Fruit fly (Drosophila melanogaster) whole organism, embryonic: ENCODE measurements around the gene CG16749.
A peak's percentile ranks its signal among the peaks of the same experiment; 100 is the strongest.

ENCODE experiments used
- Atf6 ChIP-seq: fragments of 200-800 bp; sonication (Bioruptor generic); IDR thresholded peaks from 2 replicates; pipeline ENCODE4 v1.3.6; 2022; ENCODE audit warnings: missing biosample characterization, missing genetic modification characterization
- Blimp-1 ChIP-seq: fragments of 200-800 bp; sonication (Bioruptor generic); optimal IDR thresholded peaks from 3 replicates; lab custom pipeline; 2018; ENCODE audit warnings: missing biosample characterization, missing genetic modification characterization, mild to moderate bottlenecking, moderate library complexity, missing genetic modification reagents
- CG11504 ChIP-seq: fragments of 200-800 bp; sonication (Bioruptor generic); optimal IDR thresholded peaks from 3 replicates; lab custom pipeline; 2019; ENCODE audit warnings: missing biosample characterization, mild to moderate bottlenecking, missing genetic modification characterization, moderate library complexity
- CG12219 ChIP-seq: fragments of 200-800 bp; sonication (Bioruptor generic); optimal IDR thresholded peaks from 3 replicates; lab custom pipeline; 2018; ENCODE audit warnings: missing biosample characterization, mild to moderate bottlenecking, missing genetic modification characterization
- CG15696 ChIP-seq: fragments of 200-800 bp; sonication (Bioruptor generic); optimal IDR thresholded peaks from 2 replicates; lab custom pipeline; 2019; ENCODE audit warnings: missing biosample characterization, mild to moderate bottlenecking, missing genetic modification characterization, moderate library complexity
- CG1602 ChIP-seq: fragments of 200-800 bp; sonication (Bioruptor generic); optimal IDR thresholded peaks from 3 replicates; lab custom pipeline; 2016; ENCODE audit warnings: missing biosample characterization, missing genetic modification characterization
- CG16815 ChIP-seq: fragments of 200-800 bp; sonication (Bioruptor generic); optimal IDR thresholded peaks from 3 replicates; lab custom pipeline; 2017; ENCODE audit warnings: missing biosample characterization, mild to moderate bottlenecking, missing genetic modification characterization
- CG16863 ChIP-seq: fragments of 200-800 bp; sonication (Bioruptor generic); optimal IDR thresholded peaks from 3 replicates; lab custom pipeline; 2016; ENCODE audit warnings: missing biosample characterization, missing genetic modification characterization
- CG17328 ChIP-seq: fragments of 200-800 bp; sonication (Bioruptor generic); IDR thresholded peaks from 2 replicates; pipeline ENCODE4 v1.3.6; 2022; ENCODE audit warnings: missing biosample characterization, missing genetic modification characterization
- CG17829 ChIP-seq: fragments of 200-800 bp; optimal IDR thresholded peaks from 2 replicates; lab custom pipeline; 2019; ENCODE audit warnings: missing biosample characterization, mild to moderate bottlenecking, missing genetic modification characterization, moderate library complexity
- CG18599 ChIP-seq: fragments of 200-800 bp; sonication (Bioruptor generic); optimal IDR thresholded peaks from 3 replicates; lab custom pipeline; 2017; ENCODE audit warnings: missing biosample characterization, missing genetic modification characterization, mild to moderate bottlenecking, moderate library complexity, missing genetic modification reagents
- CG2120 ChIP-seq: fragments of 200-800 bp; sonication (Bioruptor generic); optimal IDR thresholded peaks from 3 replicates; lab custom pipeline; 2016; ENCODE audit warnings: missing biosample characterization, missing genetic modification characterization
- CG30020 ChIP-seq: fragments of 200-800 bp; optimal IDR thresholded peaks from 2 replicates; lab custom pipeline; 2019; ENCODE audit warnings: missing biosample characterization, mild to moderate bottlenecking, missing genetic modification characterization, moderate library complexity
- CG31224 ChIP-seq: fragments of 200-800 bp; sonication (Bioruptor generic); IDR thresholded peaks from 2 replicates; pipeline ENCODE4 v1.3.6; 2022; ENCODE audit warnings: missing biosample characterization, missing genetic modification characterization
- CG31388 ChIP-seq: fragments of 200-800 bp; sonication (Bioruptor generic); optimal IDR thresholded peaks from 2 replicates; lab custom pipeline; 2016; ENCODE audit warnings: missing biosample characterization, missing genetic modification characterization
- CG34376 ChIP-seq: fragments of 200-800 bp; sonication (Bioruptor generic); optimal IDR thresholded peaks from 2 replicates; lab custom pipeline; 2018; ENCODE audit warnings: missing biosample characterization, mild to moderate bottlenecking, missing genetic modification characterization
- CG3995 ChIP-seq: fragments of 200-800 bp; sonication (Bioruptor generic); optimal IDR thresholded peaks from 3 replicates; lab custom pipeline; 2016; ENCODE audit warnings: missing biosample characterization, missing genetic modification characterization
- CG4617 ChIP-seq: fragments of 200-800 bp; sonication (Bioruptor generic); optimal IDR thresholded peaks from 3 replicates; lab custom pipeline; 2016; ENCODE audit warnings: missing biosample characterization, missing genetic modification characterization, borderline replicate concordance
- CG6689 ChIP-seq: fragments of 200-800 bp; sonication (Bioruptor generic); IDR thresholded peaks from 2 replicates; pipeline ENCODE4 v1.3.6; 2022; ENCODE audit warnings: missing biosample characterization, missing genetic modification characterization
- CG7928 ChIP-seq: fragments of 200-800 bp; sonication (Bioruptor generic); optimal IDR thresholded peaks from 2 replicates; lab custom pipeline; 2017; ENCODE audit warnings: missing biosample characterization, mild to moderate bottlenecking, missing genetic modification characterization
- CG8281 ChIP-seq: fragments of 200-800 bp; sonication (Bioruptor generic); optimal IDR thresholded peaks from 2 replicates; lab custom pipeline; 2018; ENCODE audit warnings: missing biosample characterization, mild to moderate bottlenecking, missing genetic modification characterization, moderate library complexity
- CG9876 ChIP-seq: fragments of 200-800 bp; sonication (Bioruptor generic); optimal IDR thresholded peaks from 2 replicates; lab custom pipeline; 2016; ENCODE audit warnings: missing biosample characterization, missing genetic modification characterization
- CHES-1-like ChIP-seq: fragments of 200-800 bp; sonication (Bioruptor generic); optimal IDR thresholded peaks from 2 replicates; lab custom pipeline; 2016; ENCODE audit warnings: missing biosample characterization, missing genetic modification characterization
- Dref ChIP-seq: fragments of 200-800 bp; sonication (Bioruptor generic); IDR thresholded peaks from 2 replicates; pipeline ENCODE4 v1.3.6; 2022; ENCODE audit warnings: missing biosample characterization, missing genetic modification characterization
- Eip74EF ChIP-seq, 2 experiments: fragments of 200-800 bp in 1 of 2; fragments of >200 bp in 1 of 2; sonication (Bioruptor generic) in 1 of 2; optimal IDR thresholded peaks; 2 replicates each; lab custom pipeline; 2017 to 2019; ENCODE audit warnings: missing biosample characterization in 2 of 2, missing genetic modification characterization in 2 of 2, mild to moderate bottlenecking in 1 of 2, moderate library complexity in 1 of 2
- Hey ChIP-seq: fragments of 200-800 bp; sonication (Bioruptor generic); optimal IDR thresholded peaks from 3 replicates; lab custom pipeline; 2018; ENCODE audit warnings: missing biosample characterization, mild to moderate bottlenecking, missing genetic modification characterization
- HmgD ChIP-seq: fragments of 200-800 bp; sonication (Bioruptor generic); optimal IDR thresholded peaks from 3 replicates; lab custom pipeline; 2016; ENCODE audit warnings: missing biosample characterization, missing genetic modification characterization
- NFAT ChIP-seq: fragments of 200-800 bp; sonication (Bioruptor generic); IDR thresholded peaks from 2 replicates; pipeline ENCODE4 v1.3.6; 2022; ENCODE audit warnings: missing biosample characterization, missing genetic modification characterization
- NK7.1 ChIP-seq: fragments of 200-800 bp; sonication (Bioruptor generic); optimal IDR thresholded peaks from 3 replicates; lab custom pipeline; 2016; ENCODE audit warnings: missing biosample characterization, missing genetic modification characterization
- Neu2 ChIP-seq: fragments of 200-800 bp; sonication (Bioruptor generic); optimal IDR thresholded peaks from 3 replicates; lab custom pipeline; 2016; ENCODE audit warnings: missing biosample characterization, missing genetic modification characterization, borderline replicate concordance
- Oaz ChIP-seq: fragments of 200-800 bp; sonication (Bioruptor generic); IDR thresholded peaks from 2 replicates; pipeline ENCODE4 v1.3.6; 2022; ENCODE audit warnings: missing biosample characterization, missing genetic modification characterization
- Xrp1 ChIP-seq: fragments of 200-800 bp; sonication (Bioruptor generic); IDR thresholded peaks from 2 replicates; pipeline ENCODE4 v1.3.6; 2022; ENCODE audit warnings: missing biosample characterization, missing genetic modification characterization
- az2 ChIP-seq: fragments of 200-800 bp; sonication (Bioruptor generic); optimal IDR thresholded peaks from 3 replicates; lab custom pipeline; 2016; ENCODE audit warnings: missing biosample characterization, missing genetic modification characterization
- dan ChIP-seq: fragments of 200-800 bp; sonication (Bioruptor generic); IDR thresholded peaks from 2 replicates; pipeline ENCODE4 v1.3.6; 2022; ENCODE audit warnings: missing biosample characterization, missing genetic modification characterization
- dimm ChIP-seq: fragments of 200-800 bp; sonication (Bioruptor generic); IDR thresholded peaks from 2 replicates; pipeline ENCODE4 v1.3.6; 2022; ENCODE audit warnings: missing biosample characterization, missing genetic modification characterization
- exex ChIP-seq: fragments of 200-800 bp; sonication (Bioruptor generic); optimal IDR thresholded peaks from 4 replicates; lab custom pipeline; 2018; ENCODE audit warnings: missing biosample characterization, mild to moderate bottlenecking, missing genetic modification characterization, moderate library complexity
- gfzf ChIP-seq: fragments of 200-800 bp; sonication (Bioruptor generic); optimal IDR thresholded peaks from 2 replicates; lab custom pipeline; 2016; ENCODE audit warnings: missing biosample characterization, mild to moderate bottlenecking, missing genetic modification characterization, moderate library complexity
- inv ChIP-seq: fragments of 200-800 bp; sonication (Bioruptor generic); IDR thresholded peaks from 2 replicates; pipeline ENCODE4 v1.3.6; 2022; ENCODE audit warnings: missing biosample characterization, missing genetic modification characterization; ENCODE audit not compliant: partially characterized antibody
- lmd ChIP-seq: fragments of 200-800 bp; sonication (Bioruptor generic); IDR thresholded peaks from 2 replicates; pipeline ENCODE4 v1.3.6; 2022; ENCODE audit warnings: missing biosample characterization, missing genetic modification characterization
- lov ChIP-seq, 2 experiments: fragments of 200-800 bp in 1 of 2; fragments of >200 bp in 1 of 2; sonication (Bioruptor generic) in 1 of 2; IDR thresholded peaks in 1 of 2; optimal IDR thresholded peaks in 1 of 2; 2 replicates in 1 of 2; 3 replicates in 1 of 2; pipeline versions ENCODE4 v1.3.6 to Lab custom; 2017 to 2022; ENCODE audit warnings: missing biosample characterization in 1 of 2, missing genetic modification characterization in 1 of 2
- mirr ChIP-seq: fragments of 200-800 bp; sonication (Bioruptor generic); optimal IDR thresholded peaks from 3 replicates; lab custom pipeline; 2018; ENCODE audit warnings: missing biosample characterization, mild to moderate bottlenecking, missing genetic modification characterization
- sens-2 ChIP-seq: fragments of 200-800 bp; sonication (Bioruptor generic); IDR thresholded peaks from 2 replicates; pipeline ENCODE4 v1.3.6; 2022; ENCODE audit warnings: missing biosample characterization, missing genetic modification characterization
- sna ChIP-seq: fragments of 200-800 bp; sonication (Bioruptor generic); IDR thresholded peaks from 2 replicates; pipeline ENCODE4 v1.3.6; 2022; ENCODE audit warnings: missing biosample characterization, missing genetic modification characterization; ENCODE audit not compliant: partially characterized antibody
- tin ChIP-seq: fragments of 200-800 bp; sonication (Bioruptor generic); optimal IDR thresholded peaks from 3 replicates; lab custom pipeline; 2016; ENCODE audit warnings: missing biosample characterization, missing genetic modification characterization
- ttk ChIP-seq: fragments of 200-800 bp; sonication (Bioruptor generic); IDR thresholded peaks from 2 replicates; pipeline ENCODE4 v2.1.2; 2022; ENCODE audit warnings: missing biosample characterization, missing genetic modification characterization
- tup ChIP-seq: fragments of 200-800 bp; sonication (Bioruptor generic); optimal IDR thresholded peaks from 2 replicates; lab custom pipeline; 2016; ENCODE audit warnings: missing biosample characterization, mild to moderate bottlenecking, missing genetic modification characterization, moderate library complexity
- unc-4 ChIP-seq: fragments of 200-800 bp; sonication (Bioruptor generic); IDR thresholded peaks from 2 replicates; pipeline ENCODE4 v1.3.6; 2022; ENCODE audit warnings: missing biosample characterization, missing genetic modification characterization; ENCODE audit not compliant: partially characterized antibody
- vnd ChIP-seq: fragments of 200-800 bp; sonication (Bioruptor generic); IDR thresholded peaks from 3 replicates; pipeline ENCODE4 v1.3.6; 2022; ENCODE audit warnings: missing biosample characterization, missing genetic modification characterization; ENCODE audit not compliant: partially characterized antibody
- vvl ChIP-seq: fragments of 200-800 bp; sonication (Bioruptor generic); IDR thresholded peaks from 2 replicates; pipeline ENCODE4 v1.3.6; 2022; ENCODE audit warnings: missing biosample characterization, missing genetic modification characterization

The CG16749 gene

dm6 chr3R:9378644-9379411 lies 47.1 kb upstream of the CG16749 start (continued):
- TF ChIP-seq CG12219 (GFP tag; lab: Kevin White, UChicago) (peak; percentile 17), CG9876 (no peak), Dref (GFP tag; lab: Robert Waterston, UW) (no peak), ttk (GFP tag; lab: Robert Waterston, UW) (no peak), dan (GFP tag; lab: Robert Waterston, UW) (no peak), lov (optimal IDR thresholded peaks at IDR 0.05; lab: Kevin White, UChicago) (no peak), lov (GFP tag; IDR thresholded peaks at IDR 0.05; lab: Robert Waterston, UW) (0 out of 3 replicates have a peak, but pooled peaks have one; percentile 37), CG15696 (tag; lab: Kevin White, UChicago) (peak; percentile 92), tup (GFP tag; lab: Kevin White, UChicago) (no peak), exex (tag; lab: Kevin White, UChicago) (no peak), NFAT (GFP tag; lab: Robert Waterston, UW) (no peak), CG4617 (GFP tag; lab: Kevin White, UChicago) (no peak), CG18599 (peak; percentile 34), CG34376 (no peak), CG2120 (GFP tag; lab: Kevin White, UChicago) (no peak), lmd (GFP tag; lab: Robert Waterston, UW) (no peak), Oaz (GFP tag; lab: Robert Waterston, UW) (no peak), gfzf (GFP tag; lab: Kevin White, UChicago) (no peak), Neu2 (GFP tag; lab: Kevin White, UChicago) (no peak), CG31224 (GFP tag; lab: Robert Waterston, UW) (no peak), tin (GFP tag; lab: Kevin White, UChicago) (peak; percentile 54), sna (no peak), CG31388 (GFP tag; lab: Kevin White, UChicago) (no peak), CG30020 (tag; lab: Kevin White, UChicago) (peak; percentile 27), Atf6 (no peak), CG17328 (GFP tag; lab: Robert Waterston, UW) (peak; percentile 50), vvl (GFP tag; lab: Robert Waterston, UW) (peak; percentile 58), CG11504 (tag; lab: Kevin White, UChicago) (peak; percentile 57), Hey (tag; lab: Kevin White, UChicago) (no peak), CG3995 (GFP tag; lab: Kevin White, UChicago) (no peak), CG17829 (tag; lab: Kevin White, UChicago) (peak; percentile 85), HmgD (GFP tag; lab: Kevin White, UChicago) (no peak), dimm (GFP tag; lab: Robert Waterston, UW) (no peak), vnd (GFP tag; lab: Robert Waterston, UW) (0 out of 3 replicates have a peak, but pooled peaks have one; percentile 24), CG16815 (GFP tag; lab: Kevin White, UChicago) (peak; percentile 67), NK7.1 (GFP tag; lab: Kevin White, UChicago) (no peak), Blimp-1 (GFP tag; lab: Kevin White, UChicago) (peak; percentile 65), az2 (peak; percentile 57), CG1602 (GFP tag; lab: Kevin White, UChicago) (peak; percentile 23), Xrp1 (GFP tag; lab: Robert Waterston, UW) (peak; percentile 91), CG6689 (GFP tag; lab: Robert Waterston, UW) (peak; percentile 61), CG7928 (GFP tag; lab: Kevin White, UChicago) (no peak), CHES-1-like (GFP tag; lab: Kevin White, UChicago) (no peak), mirr (GFP tag; lab: Kevin White, UChicago) (no peak), unc-4 (GFP tag; lab: Robert Waterston, UW) (no peak), CG8281 (tag; lab: Kevin White, UChicago) (no peak), sens-2 (GFP tag; lab: Robert Waterston, UW) (no peak), CG16863 (GFP tag; lab: Kevin White, UChicago) (no peak), Eip74EF (GFP tag; optimal IDR thresholded peaks at IDR 0.05; lab: Kevin White, UChicago) (peak in 1 of 2 experiments; percentile 66), inv (no peak)
